Worm (Caenorhabditis elegans) whole organism, young adult: ENCODE results near the gene cyp-14A3.

Source experiments
- B0019.2 ChIP-seq: fragments of 200-800 bp; sonication (Bioruptor generic); conservative IDR thresholded peaks from 2 replicates; pipeline ENCODE4 v1.3.6; 2022; ENCODE audit warnings: missing genetic modification reagents, missing genetic modification characterization, missing compliant biosample characterization
- B0035.1 ChIP-seq: sonication (generic microtip); optimal IDR thresholded peaks from 2 replicates; lab custom pipeline; 2016; ENCODE audit warnings: missing genetic modification characterization, mild to moderate bottlenecking, missing compliant biosample characterization, missing genotype, missing genetic modification reagents
- B0336.3 ChIP-seq: fragments of 200-800 bp; sonication (Bioruptor generic); IDR thresholded peaks from 2 replicates; pipeline ENCODE4 v1.3.6; 2022; ENCODE audit warnings: missing genetic modification characterization, missing compliant biosample characterization
- C17E4.6 ChIP-seq: fragments of 200-800 bp; sonication (Bioruptor generic); IDR thresholded peaks from 2 replicates; pipeline ENCODE4 v1.3.6; 2022; ENCODE audit warnings: missing genetic modification reagents, missing genetic modification characterization, missing compliant biosample characterization
- F23B12.7 ChIP-seq: sonication (generic microtip); optimal IDR thresholded peaks from 2 replicates; lab custom pipeline; 2017; ENCODE audit warnings: missing genetic modification characterization, mild to moderate bottlenecking, missing compliant biosample characterization, antibody characterized with exemption, moderate library complexity; ENCODE audit not compliant: insufficient read depth
- F37B4.10 ChIP-seq: fragments of 200-800 bp; sonication (Bioruptor generic); IDR thresholded peaks from 2 replicates; pipeline ENCODE4 v1.3.6; 2022; ENCODE audit warnings: missing genetic modification characterization, missing compliant biosample characterization
- F39B2.1 ChIP-seq: fragments of 200-800 bp; sonication (Bioruptor generic); IDR thresholded peaks from 2 replicates; pipeline ENCODE4 v1.3.6; 2022; ENCODE audit warnings: missing genetic modification reagents, missing genetic modification characterization, missing compliant biosample characterization
- F52B5.7 ChIP-seq: sonication (generic microtip); optimal IDR thresholded peaks from 2 replicates; lab custom pipeline; 2016; ENCODE audit warnings: mild to moderate bottlenecking, missing genetic modification characterization, missing compliant biosample characterization
- T07F8.4 ChIP-seq: sonication (generic microtip); optimal IDR thresholded peaks from 2 replicates; lab custom pipeline; 2016; ENCODE audit warnings: mild to moderate bottlenecking, missing genetic modification characterization, moderate library complexity, missing compliant biosample characterization
- Y53G8AR.9 ChIP-seq: fragments of 200-800 bp; sonication (Bioruptor generic); conservative IDR thresholded peaks from 2 replicates; pipeline ENCODE4 v1.3.6; 2022; ENCODE audit warnings: missing genetic modification reagents, missing genetic modification characterization, missing compliant biosample characterization
- Y79H2A.3 ChIP-seq: fragments of 200-800 bp; sonication (Bioruptor generic); conservative IDR thresholded peaks from 2 replicates; pipeline ENCODE4 v1.3.6; 2022; ENCODE audit warnings: missing genetic modification reagents, missing genetic modification characterization, missing compliant biosample characterization
- Y95B8A.8 ChIP-seq: fragments of 200-800 bp; sonication (Bioruptor generic); IDR thresholded peaks from 2 replicates; pipeline ENCODE4 v1.3.6; 2022; ENCODE audit warnings: missing genetic modification reagents, missing genetic modification characterization, missing compliant biosample characterization
- aptf-2 ChIP-seq: fragments of 200-800 bp; sonication (Bioruptor generic); conservative IDR thresholded peaks from 2 replicates; pipeline ENCODE4 v1.3.6; 2022; ENCODE audit warnings: missing genetic modification reagents, missing genetic modification characterization, missing compliant biosample characterization
- aptf-3 ChIP-seq: fragments of 200-800 bp; sonication (Bioruptor generic); IDR thresholded peaks from 2 replicates; pipeline ENCODE4 v1.3.6; 2022; ENCODE audit warnings: missing genetic modification characterization, missing compliant biosample characterization
- attf-5 ChIP-seq: fragments of 200-800 bp; sonication (Bioruptor generic); optimal IDR thresholded peaks from 2 replicates; lab custom pipeline; 2018; ENCODE audit warnings: mild to moderate bottlenecking, missing genetic modification characterization, missing compliant biosample characterization
- attf-6 ChIP-seq: fragments of 200-800 bp; sonication (Bioruptor generic); IDR thresholded peaks from 2 replicates; pipeline ENCODE4 v1.3.6; 2022; ENCODE audit warnings: missing genetic modification reagents, missing genetic modification characterization, missing compliant biosample characterization
- ccch-3 ChIP-seq: fragments of 200-800 bp; sonication (Bioruptor generic); optimal IDR thresholded peaks from 2 replicates; lab custom pipeline; 2018; ENCODE audit warnings: mild to moderate bottlenecking, missing genetic modification characterization, missing compliant biosample characterization
- cebp-2 ChIP-seq: fragments of 200-800 bp; sonication (Bioruptor generic); IDR thresholded peaks from 2 replicates; pipeline ENCODE4 v1.3.6; 2022; ENCODE audit warnings: missing genetic modification characterization, missing compliant biosample characterization
- efl-1 ChIP-seq: fragments of 150-350 bp; optimal IDR thresholded peaks from 2 replicates; lab custom pipeline; 2014; ENCODE audit warnings: missing biosample characterization, missing genetic modification reagents, missing genetic modification characterization
- ekl-4 ChIP-seq: fragments of 200-800 bp; sonication (Bioruptor generic); IDR thresholded peaks from 2 replicates; pipeline ENCODE4 v1.3.6; 2022; ENCODE audit warnings: missing genetic modification reagents, missing genetic modification characterization, missing compliant biosample characterization
- gei-17 ChIP-seq: fragments of 200-800 bp; sonication (Bioruptor generic); optimal IDR thresholded peaks from 2 replicates; lab custom pipeline; 2018; ENCODE audit warnings: mild to moderate bottlenecking, missing genetic modification characterization, missing compliant biosample characterization
- hrde-1 ChIP-seq: sonication (generic microtip); optimal IDR thresholded peaks from 2 replicates; lab custom pipeline; 2016; ENCODE audit warnings: missing genetic modification characterization, mild to moderate bottlenecking, missing compliant biosample characterization, moderate library complexity, missing genotype, missing genetic modification reagents, borderline replicate concordance
- lag-1 ChIP-seq: fragments of 200-800 bp; sonication (Bioruptor generic); IDR thresholded peaks from 2 replicates; pipeline ENCODE4 v1.3.6; 2022; ENCODE audit warnings: missing genetic modification reagents, missing genetic modification characterization, missing compliant biosample characterization
- lin-40 ChIP-seq: sonication (generic microtip); optimal IDR thresholded peaks from 2 replicates; lab custom pipeline; 2016; ENCODE audit warnings: missing genetic modification characterization, mild to moderate bottlenecking, missing compliant biosample characterization, missing genotype, missing genetic modification reagents
- lin-54 ChIP-seq: fragments of 200-800 bp; sonication (Bioruptor generic); optimal IDR thresholded peaks from 2 replicates; lab custom pipeline; 2018; ENCODE audit warnings: mild to moderate bottlenecking, missing genetic modification characterization, missing compliant biosample characterization
- lsy-27 ChIP-seq: sonication (generic microtip); optimal IDR thresholded peaks from 2 replicates; lab custom pipeline; 2017; ENCODE audit warnings: missing genetic modification characterization, mild to moderate bottlenecking, missing compliant biosample characterization, antibody characterized with exemption, missing genotype, borderline replicate concordance; ENCODE audit not compliant: insufficient read depth
- madf-10 ChIP-seq: sonication (generic microtip); optimal IDR thresholded peaks from 2 replicates; lab custom pipeline; 2016; ENCODE audit warnings: mild to moderate bottlenecking, missing genetic modification characterization, missing compliant biosample characterization
- madf-6 ChIP-seq: fragments of 200-800 bp; sonication (Bioruptor generic); IDR thresholded peaks from 2 replicates; pipeline ENCODE4 v1.3.6; 2022; ENCODE audit warnings: missing genetic modification reagents, missing genetic modification characterization, missing compliant biosample characterization
- madf-8 ChIP-seq: fragments of 200-800 bp; sonication (Bioruptor generic); conservative IDR thresholded peaks from 2 replicates; pipeline ENCODE4 v1.3.6; 2022; ENCODE audit warnings: missing genetic modification reagents, missing genetic modification characterization, missing compliant biosample characterization
- nfya-1 ChIP-seq: sonication (generic microtip); optimal IDR thresholded peaks from 2 replicates; lab custom pipeline; 2017; ENCODE audit warnings: antibody characterized with exemption, missing compliant biosample characterization, missing genetic modification characterization, borderline replicate concordance; ENCODE audit not compliant: insufficient read depth
- nhr-179 ChIP-seq: sonication (generic microtip); optimal IDR thresholded peaks from 2 replicates; lab custom pipeline; 2016; ENCODE audit warnings: mild to moderate bottlenecking, missing genetic modification characterization, missing compliant biosample characterization
- nhr-90 ChIP-seq: sonication (generic microtip); optimal IDR thresholded peaks from 2 replicates; lab custom pipeline; 2016; ENCODE audit warnings: missing genotype, mild to moderate bottlenecking, missing genetic modification characterization, missing compliant biosample characterization
- pha-4 ChIP-seq: fragments of 150-350 bp; sonication (generic microtip); optimal IDR thresholded peaks from 2 replicates; lab custom pipeline; 2014; ENCODE audit warnings: missing biosample characterization, missing genetic modification reagents, missing genetic modification characterization
- rcor-1 ChIP-seq: fragments of 200-800 bp; sonication (Bioruptor generic); IDR thresholded peaks from 2 replicates; pipeline ENCODE4 v1.3.6; 2022; ENCODE audit warnings: missing genetic modification reagents, missing genetic modification characterization, missing compliant biosample characterization
- rec-8 ChIP-seq, 2 experiments: sonication (generic microtip); optimal IDR thresholded peaks; 2 replicates each; lab custom pipeline; 2016; ENCODE audit warnings: mild to moderate bottlenecking in 2 of 2, missing genetic modification characterization in 2 of 2, missing genetic modification reagents in 2 of 2, missing genotype in 2 of 2, missing biosample characterization in 1 of 2, missing compliant biosample characterization in 1 of 2, moderate library complexity in 1 of 2
- rpc-1 ChIP-seq, 2 experiments: fragments of 150-350 bp in 1 of 2; sonication (generic microtip) in 1 of 2; optimal IDR thresholded peaks; 2 replicates each; lab custom pipeline; 2014 to 2018; ENCODE audit warnings: missing biosample characterization in 1 of 2, missing genetic modification characterization in 1 of 2, missing genetic modification reagents in 1 of 2, missing genotype in 1 of 2
- sdz-38 ChIP-seq: sonication (generic microtip); optimal IDR thresholded peaks from 2 replicates; lab custom pipeline; 2016; ENCODE audit warnings: missing genotype, missing genetic modification characterization, missing compliant biosample characterization
- snpc-1.3 ChIP-seq: sonication (generic microtip); optimal IDR thresholded peaks from 2 replicates; lab custom pipeline; 2017; ENCODE audit warnings: missing genetic modification characterization, mild to moderate bottlenecking, missing compliant biosample characterization, antibody characterized with exemption, moderate library complexity, missing genotype, missing genetic modification reagents; ENCODE audit not compliant: insufficient read depth
- somi-1 ChIP-seq: fragments of 200-800 bp; sonication (Bioruptor generic); optimal IDR thresholded peaks from 2 replicates; lab custom pipeline; 2018; ENCODE audit warnings: mild to moderate bottlenecking, missing genetic modification characterization, missing compliant biosample characterization
- tbp1 ChIP-seq: fragments of 200-800 bp; sonication (Bioruptor generic); optimal IDR thresholded peaks from 2 replicates; lab custom pipeline; 2018; ENCODE audit warnings: mild to moderate bottlenecking, missing genetic modification characterization, missing compliant biosample characterization
- unc-130 ChIP-seq: sonication (generic microtip); optimal IDR thresholded peaks from 2 replicates; lab custom pipeline; 2016; ENCODE audit warnings: missing genetic modification reagents, missing genetic modification characterization, missing compliant biosample characterization
- unc-62 ChIP-seq: fragments of 150-350 bp; optimal IDR thresholded peaks from 2 replicates; lab custom pipeline; 2014; ENCODE audit warnings: missing biosample characterization, missing genetic modification reagents, missing genetic modification characterization
- xnd-1 ChIP-seq: sonication (generic microtip); optimal IDR thresholded peaks from 2 replicates; lab custom pipeline; 2016; ENCODE audit warnings: missing genotype, missing genetic modification reagents, missing genetic modification characterization, missing compliant biosample characterization
- ztf-22 ChIP-seq: fragments of 200-800 bp; sonication (Bioruptor generic); optimal IDR thresholded peaks from 2 replicates; lab custom pipeline; 2018; ENCODE audit warnings: mild to moderate bottlenecking, missing genetic modification characterization, moderate library complexity, missing compliant biosample characterization
- ztf-6 ChIP-seq: fragments of 200-800 bp; sonication (Bioruptor generic); IDR thresholded peaks from 2 replicates; pipeline ENCODE4 v1.3.6; 2022; ENCODE audit warnings: missing genetic modification reagents, missing genetic modification characterization, missing compliant biosample characterization

The cyp-14A3 gene

ce11 chrX:13286533-13286932 is 12.5 kb upstream of the cyp-14A3 start, which contains the start of gene R04D3.2:
TSS of gene R04D3.2 (minus strand) at chrX:13286633.
- TF ChIP-seq cebp-2 = no peak
- TF ChIP-seq F39B2.1 (GFP tag; lab: Robert Waterston, UW) = no peak
- no peak for TF ChIP-seq lsy-27 (tag; lab: Kevin White, UChicago)
- TF ChIP-seq C17E4.6 (GFP tag; lab: Robert Waterston, UW) = no peak
- TF ChIP-seq madf-6 (GFP tag; lab: Robert Waterston, UW) = no peak
- TF ChIP-seq B0035.1 (tag; lab: Kevin White, UChicago) = no peak
- no peak for TF ChIP-seq aptf-2 (GFP tag; lab: Robert Waterston, UW)

DNA sequence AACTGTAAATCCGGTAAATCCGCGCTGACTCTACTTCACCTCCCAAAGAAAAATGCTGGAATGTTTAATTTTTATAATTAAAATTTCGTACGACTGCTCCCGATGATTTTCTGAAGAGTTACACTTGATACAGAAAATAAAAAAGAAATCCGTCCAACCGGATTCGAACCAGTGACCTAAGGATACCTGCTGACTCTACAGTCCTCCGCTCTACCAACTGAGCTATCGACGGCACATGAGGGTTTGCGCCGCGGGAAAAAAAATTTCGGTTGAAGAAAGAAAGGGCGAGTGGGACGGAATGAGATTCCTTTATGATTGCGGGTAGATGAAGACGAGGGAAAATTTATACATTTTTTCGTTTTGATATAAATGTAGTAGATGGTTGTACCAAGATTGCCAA is 10.6 kb upstream of the cyp-14A3 start:
- TF ChIP-seq madf-10 (tag; lab: Kevin White, UChicago) (no peak), hrde-1 (tag; lab: Kevin White, UChicago) (peak; percentile 3), nhr-179 (tag; lab: Kevin White, UChicago) (peak; percentile 16), lsy-27 (tag; lab: Kevin White, UChicago) (no peak), sdz-38 (tag; lab: Kevin White, UChicago) (no peak), unc-62 (GFP tag; lab: Kevin White, UChicago) (no peak), somi-1 (GFP tag; lab: Kevin White, UChicago) (no peak), nhr-90 (tag; lab: Kevin White, UChicago) (peak; percentile 65), unc-130 (GFP tag; lab: Kevin White, UChicago) (no peak), xnd-1 (tag; lab: Kevin White, UChicago) (no peak), lin-40 (tag; lab: Kevin White, UChicago) (no peak), rec-8 (tag; optimal IDR thresholded peaks at IDR 0.05; lab: Kevin White, UChicago) (peak; percentile 32 to 46), pha-4 (tag; lab: Kevin White, UChicago) (no peak), Y95B8A.8 (GFP tag; lab: Robert Waterston, UW) (no peak), B0336.3 (GFP tag; lab: Robert Waterston, UW) (no peak), F52B5.7 (no peak), F23B12.7 (no peak), cebp-2 (no peak), lin-54 (GFP tag; lab: Kevin White, UChicago) (no peak), gei-17 (GFP tag; lab: Kevin White, UChicago) (no peak), snpc-1.3 (tag; lab: Kevin White, UChicago) (peak; percentile 45), F37B4.10 (GFP tag; lab: Robert Waterston, UW) (no peak), aptf-3 (no peak), madf-8 (no peak), ekl-4 (GFP tag; lab: Robert Waterston, UW) (no peak), nfya-1 (no peak), T07F8.4 (tag; lab: Kevin White, UChicago) (no peak), ztf-22 (GFP tag; lab: Kevin White, UChicago) (no peak), rpc-1 (optimal IDR thresholded peaks at IDR 0.05; lab: Kevin White, UChicago) (peak; percentile 75), rpc-1 (tag; optimal IDR thresholded peaks at IDR 0.05; lab: Kevin White, UChicago) (peak; percentile 90), attf-6 (GFP tag; lab: Robert Waterston, UW) (peak; percentile 65), Y53G8AR.9 (no peak), aptf-2 (GFP tag; lab: Robert Waterston, UW) (no peak), ccch-3 (GFP tag; lab: Kevin White, UChicago) (no peak), madf-6 (GFP tag; lab: Robert Waterston, UW) (peak; percentile 19; the same call in 1 of the 2 replicates), efl-1 (GFP tag; lab: Kevin White, UChicago) (no peak), lag-1 (no peak), attf-5 (no peak), tbp1 (peak; percentile 87), Y79H2A.3 (GFP tag; lab: Robert Waterston, UW) (no peak), rcor-1 (no peak), ztf-6 (GFP tag; lab: Robert Waterston, UW) (no peak), B0019.2 (no peak)
